Worm (Caenorhabditis elegans) whole organism, midembryonic: ENCODE measurements around the gene Y55F3BR.2.

ENCODE experiments used
- T22C8.4 ChIP-seq: fragments of 200-800 bp; sonication (Bioruptor generic); IDR thresholded peaks from 2 replicates; pipeline ENCODE4 v1.3.6; 2022; ENCODE audit warnings: missing genetic modification characterization, missing compliant biosample characterization
- cog-1 ChIP-seq: sonication (generic microtip); optimal IDR thresholded peaks from 2 replicates; lab custom pipeline; 2016; ENCODE audit warnings: missing genetic modification characterization, missing compliant biosample characterization
- flt-1 ChIP-seq: fragments of 200-800 bp; sonication (Bioruptor generic); IDR thresholded peaks from 2 replicates; pipeline ENCODE4 v1.3.6; 2022; ENCODE audit warnings: missing genetic modification characterization, missing compliant biosample characterization
- klf-2 ChIP-seq: fragments of 200-800 bp; sonication (Bioruptor generic); conservative IDR thresholded peaks from 2 replicates; pipeline ENCODE4 v1.3.6; 2022; ENCODE audit warnings: missing genetic modification reagents, missing genetic modification characterization, missing compliant biosample characterization
- med-1 ChIP-seq: sonication (generic microtip); optimal IDR thresholded peaks from 2 replicates; lab custom pipeline; 2017; ENCODE audit warnings: missing genetic modification characterization, mild to moderate bottlenecking, missing compliant biosample characterization, antibody characterized with exemption, missing genetic modification reagents; ENCODE audit not compliant: insufficient read depth
- ref-1 ChIP-seq: fragments of 200-800 bp; sonication (Bioruptor generic); conservative IDR thresholded peaks from 2 replicates; pipeline ENCODE4 v1.3.6; 2022; ENCODE audit warnings: missing genetic modification reagents, missing genetic modification characterization, missing compliant biosample characterization
- tab-1 ChIP-seq: fragments of 200-800 bp; sonication (Bioruptor generic); IDR thresholded peaks from 2 replicates; pipeline ENCODE4 v1.3.6; 2022; ENCODE audit warnings: missing genetic modification characterization, missing compliant biosample characterization
- ztf-23 ChIP-seq: fragments of 200-800 bp; sonication (Bioruptor generic); IDR thresholded peaks from 2 replicates; pipeline ENCODE4 v1.3.6; 2022; ENCODE audit warnings: missing genetic modification reagents, missing genetic modification characterization, missing compliant biosample characterization
- ztf-29 ChIP-seq: fragments of 200-800 bp; sonication (Bioruptor generic); IDR thresholded peaks from 2 replicates; pipeline ENCODE4 v1.3.6; 2022; ENCODE audit warnings: missing genetic modification reagents, missing genetic modification characterization, missing compliant biosample characterization

Y55F3BR.2 gene

ce11 chrIV:919690-920089 is 61.0 kb downstream of the Y55F3BR.2 start, which contains the start of gene F58H7.5:
Gene F58H7.5 (plus strand): TSS chrIV:919990.
- TF ChIP-seq flt-1 (GFP tag; lab: Robert Waterston, UW): no peak
- TF ChIP-seq T22C8.4 (GFP tag; lab: Robert Waterston, UW): no peak
- TF ChIP-seq ztf-23 (GFP tag; lab: Robert Waterston, UW): no peak
- no peak for TF ChIP-seq ztf-29
- TF ChIP-seq klf-2 (GFP tag; lab: Robert Waterston, UW): no peak
- no peak for TF ChIP-seq tab-1 (GFP tag; lab: Robert Waterston, UW)
- no peak for TF ChIP-seq cog-1
- no peak for TF ChIP-seq ref-1
- no peak for TF ChIP-seq med-1 (GFP tag; lab: Kevin White, UChicago)
